Fruit fly (Drosophila melanogaster): ENCODE measurements around the gene rtp.

The rtp gene

dm6 chr3R:5282755-5283359 lies 45.7 kb upstream of the rtp start (continued):
- 0 out of 2 replicates have a peak, but pooled peaks have one; percentile 43 for TF ChIP-seq CG42726 (GFP tag; IDR thresholded peaks at IDR 0.05; ENCODE audit: partially characterized antibody)
- TF ChIP-seq ranshi (GFP tag; IDR thresholded peaks at IDR 0.05), result peak; percentile 34; the same call in 1 of the 2 replicates
- no peak for TF ChIP-seq CG8290 (GFP tag; optimal IDR thresholded peaks at IDR 0.05)
- TF ChIP-seq CG8290 (tag; optimal IDR thresholded peaks at IDR 0.05), result peak in 1 of 2 experiments; percentile 74
- no peak for TF ChIP-seq ash1 (GFP tag; optimal IDR thresholded peaks at IDR 0.05)
- TF ChIP-seq Mad (GFP tag; optimal IDR thresholded peaks at IDR 0.05), result peak; percentile 18

DNA sequence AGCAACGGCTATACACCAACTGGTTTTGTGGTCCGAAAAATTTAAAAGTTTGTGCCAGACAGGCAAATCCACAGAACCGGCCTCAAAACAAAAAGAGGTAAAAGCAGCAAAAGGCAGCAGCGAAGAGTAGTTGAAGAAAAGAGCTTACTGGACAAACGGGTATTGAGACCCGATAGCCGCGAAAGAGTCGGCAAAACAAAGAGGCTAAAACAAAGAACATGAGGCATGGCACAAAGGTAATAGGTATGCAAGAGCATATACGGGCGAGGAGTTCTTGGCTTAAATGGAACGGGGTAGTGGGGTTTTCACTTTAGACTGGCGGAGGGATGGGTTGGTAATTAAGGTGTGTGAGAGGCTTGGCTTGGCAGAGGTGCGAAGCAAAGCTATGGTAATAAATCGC lies 44.0 kb upstream of the rtp start:
- 0 out of 2 replicates have a peak, but pooled peaks have one; percentile 37 for TF ChIP-seq Atf6 (GFP tag; IDR thresholded peaks at IDR 0.05)
- no peak for TF ChIP-seq CG8290 (GFP tag; optimal IDR thresholded peaks at IDR 0.05)
- TF ChIP-seq CG8290 (tag; optimal IDR thresholded peaks at IDR 0.05), result peak in 1 of 2 experiments; percentile 12
- no peak for TF ChIP-seq org-1 (GFP tag; optimal IDR thresholded peaks at IDR 0.05)
- TF ChIP-seq Dek (tag; optimal IDR thresholded peaks at IDR 0.05), result no peak
- TF ChIP-seq row (GFP tag; IDR thresholded peaks at IDR 0.05), result peak; percentile 48; the same call in 2 of the 3 replicates
- peak; percentile 54 for TF ChIP-seq Rfx (GFP tag; IDR thresholded peaks at IDR 0.05)
- no peak for TF ChIP-seq C15 (GFP tag; IDR thresholded peaks at IDR 0.05)
- no peak for TF ChIP-seq z (GFP tag; IDR thresholded peaks at IDR 0.05)
- TF ChIP-seq sens (GFP tag), result no peak
- TF ChIP-seq D19B (GFP tag; optimal IDR thresholded peaks at IDR 0.05), result peak; percentile 74
- TF ChIP-seq CG1529 (GFP tag; optimal IDR thresholded peaks at IDR 0.05), result no peak
- TF ChIP-seq CG2678 (tag; optimal IDR thresholded peaks at IDR 0.05), result no peak
- TF ChIP-seq CG13894 (tag; optimal IDR thresholded peaks at IDR 0.05), result peak; percentile 40
- TF ChIP-seq nom (GFP tag; optimal IDR thresholded peaks at IDR 0.05), result peak; percentile 37
- no peak for TF ChIP-seq Lhr (GFP tag; optimal IDR thresholded peaks at IDR 0.05)
- TF ChIP-seq CG8765 (GFP tag; IDR thresholded peaks at IDR 0.05), result no peak
- no peak for TF ChIP-seq HLH54F (GFP tag; optimal IDR thresholded peaks at IDR 0.05)
- TF ChIP-seq CG13624 (GFP tag; optimal IDR thresholded peaks at IDR 0.05), result no peak
- TF ChIP-seq gfzf (GFP tag; optimal IDR thresholded peaks at IDR 0.05), result no peak
- TF ChIP-seq lbe (GFP tag; optimal IDR thresholded peaks at IDR 0.05), result peak; percentile 64
- no peak for TF ChIP-seq vvl (GFP tag; IDR thresholded peaks at IDR 0.05)
- TF ChIP-seq sim (GFP tag; IDR thresholded peaks at IDR 0.05), result no peak
- no peak for TF ChIP-seq seq (GFP tag; IDR thresholded peaks at IDR 0.05)
- peak; percentile 45; the same call in 1 of the 2 replicates for TF ChIP-seq crol (GFP tag; IDR thresholded peaks at IDR 0.05)
- TF ChIP-seq CG31224 (GFP tag; IDR thresholded peaks at IDR 0.05), result peak; percentile 13; the same call in 1 of the 2 replicates
- no peak for TF ChIP-seq CG4707 (GFP tag; optimal IDR thresholded peaks at IDR 0.05)
- peak; percentile 20; the same call in 1 of the 2 replicates for TF ChIP-seq slbo (GFP tag; IDR thresholded peaks at IDR 0.05)
- no peak for TF ChIP-seq unpg (GFP tag; optimal IDR thresholded peaks at IDR 0.05)
- no peak for TF ChIP-seq NK7.1 (GFP tag; optimal IDR thresholded peaks at IDR 0.05)
- TF ChIP-seq CG14667 (GFP tag; IDR thresholded peaks at IDR 0.05), result no peak
- TF ChIP-seq CG4854 (GFP tag; optimal IDR thresholded peaks at IDR 0.05), result no peak
- TF ChIP-seq CG11093 (GFP tag; IDR thresholded peaks at IDR 0.05), result 0 out of 3 replicates have a peak, but pooled peaks have one; percentile 15
- TF ChIP-seq Med (GFP tag), result peak; percentile 45
- peak; percentile 41 for TF ChIP-seq CG3163 (GFP tag; optimal IDR thresholded peaks at IDR 0.05)
- TF ChIP-seq CG10147 (GFP tag; optimal IDR thresholded peaks at IDR 0.05), result no peak
- TF ChIP-seq CG34224 (GFP tag; IDR thresholded peaks at IDR 0.05; ENCODE audit: partially characterized antibody), result 0 out of 3 replicates have a peak, but pooled peaks have one; percentile 20
- no peak for TF ChIP-seq CG30403 (GFP tag; optimal IDR thresholded peaks at IDR 0.05)
- no peak for TF ChIP-seq Dfd (GFP tag; optimal IDR thresholded peaks at IDR 0.05)
- TF ChIP-seq Hr78 (GFP tag; optimal IDR thresholded peaks at IDR 0.05), result no peak
- peak; percentile 11 for TF ChIP-seq zfh2 (GFP tag; optimal IDR thresholded peaks at IDR 0.05)
- peak; percentile 37 for TF ChIP-seq psq (GFP tag; optimal IDR thresholded peaks at IDR 0.05)
- TF ChIP-seq lov (optimal IDR thresholded peaks at IDR 0.05), result no peak
- no peak for TF ChIP-seq lov (GFP tag; IDR thresholded peaks at IDR 0.05)
- TF ChIP-seq CG9932 (GFP tag; IDR thresholded peaks at IDR 0.05), result peak; percentile 55
